Worm (Caenorhabditis elegans): ENCODE measurements around the gene rsp-6.

ce11 chrIV:7754114-7754513 lies 36.9 kb downstream of the rsp-6 start:
- TF ChIP-seq hmbx-1 (tag; optimal IDR thresholded peaks at IDR 0.05) (no peak), ceh-36 (tag; optimal IDR thresholded peaks at IDR 0.05) (no peak), ets-7 (tag; optimal IDR thresholded peaks at IDR 0.05) (no peak), ama-1 (optimal IDR thresholded peaks at IDR 0.05) (no peak), F13C5.2 (tag; optimal IDR thresholded peaks at IDR 0.05) (no peak), hnd-1 (tag; optimal IDR thresholded peaks at IDR 0.05) (no peak), scrt-1 (GFP tag; IDR thresholded peaks at IDR 0.05) (no peak), pes-1 (GFP tag; IDR thresholded peaks at IDR 0.05) (no peak), flt-1 (GFP tag; IDR thresholded peaks at IDR 0.05) (no peak), tbx-11 (GFP tag; IDR thresholded peaks at IDR 0.05) (no peak), tra-4 (tag; optimal IDR thresholded peaks at IDR 0.05) (no peak), tbx-37 (GFP tag; conservative IDR thresholded peaks at IDR 0.05) (no peak), aly-1 (tag; optimal IDR thresholded peaks at IDR 0.05) (no peak)
